Fruit fly (Drosophila melanogaster) whole organism, embryonic: ENCODE results near the gene nxf2.

Source experiments
- ATbp ChIP-seq: fragments of 200-800 bp; sonication (Bioruptor generic); optimal IDR thresholded peaks from 2 replicates; lab custom pipeline; 2017; ENCODE audit warnings: missing biosample characterization, mild to moderate bottlenecking, missing genetic modification characterization, missing genetic modification reagents
- Ada2b ChIP-seq: fragments of 200-800 bp; sonication (Bioruptor generic); IDR thresholded peaks from 2 replicates; pipeline ENCODE4 v1.3.6; 2022; ENCODE audit warnings: missing biosample characterization, missing genetic modification characterization
- Antp ChIP-seq: fragments of 200-800 bp; sonication (Bioruptor generic); optimal IDR thresholded peaks from 3 replicates; lab custom pipeline; 2016; ENCODE audit warnings: missing biosample characterization, missing genetic modification characterization
- CG10321 ChIP-seq: fragments of 200-800 bp; sonication (Bioruptor generic); IDR thresholded peaks from 2 replicates; pipeline ENCODE4 v1.3.6; 2022; ENCODE audit warnings: missing biosample characterization, missing genetic modification characterization
- CG10959 ChIP-seq: fragments of 200-800 bp; sonication (Bioruptor generic); IDR thresholded peaks from 2 replicates; pipeline ENCODE4 v1.3.6; 2022; ENCODE audit warnings: missing biosample characterization, missing genetic modification characterization
- CG12236 ChIP-seq: fragments of 200-800 bp; sonication (Bioruptor generic); optimal IDR thresholded peaks from 2 replicates; lab custom pipeline; 2016; ENCODE audit warnings: missing biosample characterization, missing genetic modification characterization
- CG1233 ChIP-seq: fragments of 200-800 bp; sonication (Bioruptor generic); optimal IDR thresholded peaks from 4 replicates; lab custom pipeline; 2018; ENCODE audit warnings: missing biosample characterization, mild to moderate bottlenecking, missing genetic modification characterization
- CG14965 ChIP-seq: fragments of 200-800 bp; sonication (Bioruptor generic); optimal IDR thresholded peaks from 2 replicates; lab custom pipeline; 2016; ENCODE audit warnings: missing biosample characterization, missing genetic modification characterization, borderline replicate concordance
- CG15696 ChIP-seq: fragments of 200-800 bp; sonication (Bioruptor generic); optimal IDR thresholded peaks from 2 replicates; lab custom pipeline; 2019; ENCODE audit warnings: missing biosample characterization, mild to moderate bottlenecking, missing genetic modification characterization, moderate library complexity
- CG16815 ChIP-seq: fragments of 200-800 bp; sonication (Bioruptor generic); optimal IDR thresholded peaks from 3 replicates; lab custom pipeline; 2017; ENCODE audit warnings: missing biosample characterization, mild to moderate bottlenecking, missing genetic modification characterization
- CG17359 ChIP-seq: fragments of 200-800 bp; sonication (Bioruptor generic); optimal IDR thresholded peaks from 3 replicates; lab custom pipeline; 2018; ENCODE audit warnings: missing biosample characterization, mild to moderate bottlenecking, missing genetic modification characterization, moderate library complexity
- CG17802 ChIP-seq: fragments of 200-800 bp; sonication (Bioruptor generic); optimal IDR thresholded peaks from 2 replicates; lab custom pipeline; 2018; ENCODE audit warnings: missing biosample characterization, mild to moderate bottlenecking, missing genetic modification characterization, moderate library complexity
- CG2116 ChIP-seq: fragments of 200-800 bp; sonication (Bioruptor generic); optimal IDR thresholded peaks from 3 replicates; lab custom pipeline; 2018; ENCODE audit warnings: missing biosample characterization, mild to moderate bottlenecking, missing genetic modification characterization
- CG2875 ChIP-seq: fragments of 200-800 bp; sonication (Bioruptor generic); optimal IDR thresholded peaks from 2 replicates; lab custom pipeline; 2017; ENCODE audit warnings: missing biosample characterization, mild to moderate bottlenecking, missing genetic modification characterization, missing genetic modification reagents
- CG32532 ChIP-seq: fragments of 200-800 bp; sonication (Bioruptor generic); IDR thresholded peaks from 2 replicates; pipeline ENCODE4 v1.3.6; 2022; ENCODE audit warnings: missing biosample characterization, missing genetic modification characterization
- CG3281 ChIP-seq: fragments of 200-800 bp; sonication (Bioruptor generic); optimal IDR thresholded peaks from 3 replicates; lab custom pipeline; 2017; ENCODE audit warnings: missing biosample characterization, mild to moderate bottlenecking, missing genetic modification characterization
- CG7928 ChIP-seq: fragments of 200-800 bp; sonication (Bioruptor generic); optimal IDR thresholded peaks from 2 replicates; lab custom pipeline; 2017; ENCODE audit warnings: missing biosample characterization, mild to moderate bottlenecking, missing genetic modification characterization
- CG8388 ChIP-seq: fragments of 200-800 bp; sonication (Bioruptor generic); optimal IDR thresholded peaks from 2 replicates; lab custom pipeline; 2019; ENCODE audit warnings: missing biosample characterization, mild to moderate bottlenecking, missing genetic modification characterization, moderate library complexity
- CG9215 ChIP-seq: fragments of 200-800 bp; sonication (Bioruptor generic); IDR thresholded peaks from 2 replicates; pipeline ENCODE4 v1.3.6; 2022; ENCODE audit warnings: missing biosample characterization, missing genetic modification characterization
- CTCF ChIP-seq: fragments of 200-800 bp; sonication (Bioruptor generic); optimal IDR thresholded peaks from 2 replicates; lab custom pipeline; 2017; ENCODE audit warnings: missing biosample characterization, mild to moderate bottlenecking, missing genetic modification characterization, moderate library complexity
- Hr78 ChIP-seq, 2 experiments: fragments of 200-800 bp in 1 of 2; fragments of >200 bp in 1 of 2; sonication (Bioruptor generic) in 1 of 2; optimal IDR thresholded peaks; 2 replicates each; lab custom pipeline; 2017 to 2019; ENCODE audit warnings: missing biosample characterization in 2 of 2, missing genetic modification characterization in 2 of 2, mild to moderate bottlenecking in 1 of 2, moderate library complexity in 1 of 2
- MESR4 ChIP-seq: fragments of 200-800 bp; sonication (Bioruptor generic); optimal IDR thresholded peaks from 2 replicates; lab custom pipeline; 2018; ENCODE audit warnings: missing biosample characterization, mild to moderate bottlenecking, missing genetic modification characterization, moderate library complexity
- Med ChIP-seq: fragments of 200-800 bp; sonication (Bioruptor generic); peaks from one replicate; lab custom pipeline; 2016; ENCODE audit warnings: missing biosample characterization, missing genetic modification characterization, mild to moderate bottlenecking, inconsistent platforms, moderate library complexity
- Sry-δ ChIP-seq: fragments of 200-800 bp; sonication (Bioruptor generic); optimal IDR thresholded peaks from 2 replicates; lab custom pipeline; 2016; ENCODE audit warnings: missing biosample characterization, missing genetic modification characterization
- ac ChIP-seq: fragments of 200-800 bp; sonication (Bioruptor generic); optimal IDR thresholded peaks from 3 replicates; lab custom pipeline; 2017; ENCODE audit warnings: missing biosample characterization, mild to moderate bottlenecking, missing genetic modification characterization
- bigmax ChIP-seq: fragments of 200-800 bp; sonication (Bioruptor generic); optimal IDR thresholded peaks from 2 replicates; lab custom pipeline; 2018; ENCODE audit warnings: missing biosample characterization, mild to moderate bottlenecking, missing genetic modification characterization
- caup ChIP-seq: fragments of 200-800 bp; sonication (Bioruptor generic); optimal IDR thresholded peaks from 3 replicates; lab custom pipeline; 2017; ENCODE audit warnings: missing biosample characterization, mild to moderate bottlenecking, missing genetic modification characterization, moderate library complexity; ENCODE audit not compliant: severe bottlenecking
- ci ChIP-seq: fragments of 200-800 bp; sonication (Bioruptor generic); IDR thresholded peaks from 3 replicates; pipeline ENCODE4 v1.3.6; 2022; ENCODE audit warnings: missing biosample characterization, missing genetic modification characterization
- ewg ChIP-seq: fragments of 200-800 bp; sonication (Bioruptor generic); optimal IDR thresholded peaks from 3 replicates; lab custom pipeline; 2017; ENCODE audit warnings: mild to moderate bottlenecking, missing biosample characterization, missing genetic modification reagents, missing genetic modification characterization
- gce ChIP-seq: fragments of 200-800 bp; sonication (Bioruptor generic); IDR thresholded peaks from 3 replicates; pipeline ENCODE4 v1.3.6; 2022; ENCODE audit warnings: missing biosample characterization, missing genetic modification characterization
- gem ChIP-seq: fragments of 200-800 bp; sonication (Bioruptor generic); optimal IDR thresholded peaks from 2 replicates; lab custom pipeline; 2019; ENCODE audit warnings: missing biosample characterization, mild to moderate bottlenecking, missing genetic modification characterization, moderate library complexity
- gsb ChIP-seq: fragments of 200-800 bp; sonication (Bioruptor generic); IDR thresholded peaks from 2 replicates; pipeline ENCODE4 v1.3.6; 2022; ENCODE audit warnings: missing biosample characterization, missing genetic modification characterization
- gsb-n ChIP-seq: fragments of 200-800 bp; sonication (Bioruptor generic); optimal IDR thresholded peaks from 3 replicates; lab custom pipeline; 2018; ENCODE audit warnings: missing biosample characterization, mild to moderate bottlenecking, missing genetic modification characterization
- h ChIP-seq: fragments of >200 bp; optimal IDR thresholded peaks from 2 replicates; lab custom pipeline; 2017
- lilli ChIP-seq: fragments of 200-800 bp; sonication (Bioruptor generic); optimal IDR thresholded peaks from 3 replicates; lab custom pipeline; 2016; ENCODE audit warnings: missing biosample characterization, missing genetic modification characterization
- lmd ChIP-seq: fragments of 200-800 bp; sonication (Bioruptor generic); IDR thresholded peaks from 2 replicates; pipeline ENCODE4 v1.3.6; 2022; ENCODE audit warnings: missing biosample characterization, missing genetic modification characterization
- nerfin-1 ChIP-seq: fragments of 200-800 bp; sonication (Bioruptor generic); optimal IDR thresholded peaks from 3 replicates; lab custom pipeline; 2019; ENCODE audit warnings: missing biosample characterization, mild to moderate bottlenecking, missing genetic modification characterization, moderate library complexity
- org-1 ChIP-seq: fragments of 200-800 bp; sonication (Bioruptor generic); optimal IDR thresholded peaks from 2 replicates; lab custom pipeline; 2017; ENCODE audit warnings: missing biosample characterization, missing genetic modification characterization
- p53 ChIP-seq: fragments of 200-800 bp; sonication (Bioruptor generic); optimal IDR thresholded peaks from 2 replicates; lab custom pipeline; 2016; ENCODE audit warnings: missing biosample characterization, missing genetic modification characterization
- pita ChIP-seq: fragments of 200-800 bp; sonication (Bioruptor generic); optimal IDR thresholded peaks from 2 replicates; lab custom pipeline; 2017; ENCODE audit warnings: missing biosample characterization, mild to moderate bottlenecking, missing genetic modification characterization
- prd ChIP-seq, 3 experiments: fragments of >200 bp in 2 of 3; fragments of 200-800 bp in 1 of 3; sonication (Bioruptor generic) in 1 of 3; optimal IDR thresholded peaks in 2 of 3; IDR thresholded peaks in 1 of 3; 2 replicates in 2 of 3; 3 replicates in 1 of 3; pipeline versions ENCODE4 v1.3.6 to Lab custom; 2017 to 2022; ENCODE audit warnings: missing biosample characterization in 1 of 3, missing genetic modification characterization in 1 of 3
- ranshi ChIP-seq: fragments of 200-800 bp; sonication (Bioruptor generic); IDR thresholded peaks from 2 replicates; pipeline ENCODE4 v1.3.6; 2022; ENCODE audit warnings: missing biosample characterization, missing genetic modification characterization
- rib ChIP-seq: fragments of 200-800 bp; sonication (Bioruptor generic); IDR thresholded peaks from 2 replicates; pipeline ENCODE4 v1.3.6; 2022; ENCODE audit warnings: missing biosample characterization, missing genetic modification characterization
- salm ChIP-seq: fragments of 200-800 bp; sonication (Bioruptor generic); optimal IDR thresholded peaks from 2 replicates; lab custom pipeline; 2018; ENCODE audit warnings: missing biosample characterization, mild to moderate bottlenecking, missing genetic modification characterization
- scrt ChIP-seq: fragments of 200-800 bp; sonication (Bioruptor generic); optimal IDR thresholded peaks from 2 replicates; lab custom pipeline; 2018; ENCODE audit warnings: missing biosample characterization, mild to moderate bottlenecking, missing genetic modification characterization, moderate library complexity
- sima ChIP-seq: fragments of 200-800 bp; sonication (Bioruptor generic); optimal IDR thresholded peaks from 2 replicates; lab custom pipeline; 2016; ENCODE audit warnings: missing biosample characterization, missing genetic modification characterization
- sisA ChIP-seq: fragments of 200-800 bp; sonication (Bioruptor generic); IDR thresholded peaks from 2 replicates; pipeline ENCODE4 v1.3.6; 2022; ENCODE audit warnings: missing biosample characterization, missing genetic modification characterization
- slou ChIP-seq: fragments of 200-800 bp; sonication (Bioruptor generic); optimal IDR thresholded peaks from 3 replicates; lab custom pipeline; 2016; ENCODE audit warnings: missing biosample characterization, missing genetic modification characterization
- sug ChIP-seq: fragments of 200-800 bp; optimal IDR thresholded peaks from 2 replicates; lab custom pipeline; 2019; ENCODE audit warnings: missing biosample characterization, mild to moderate bottlenecking, missing genetic modification characterization, moderate library complexity
- tin ChIP-seq: fragments of 200-800 bp; sonication (Bioruptor generic); optimal IDR thresholded peaks from 3 replicates; lab custom pipeline; 2016; ENCODE audit warnings: missing biosample characterization, missing genetic modification characterization
- tio ChIP-seq: fragments of 200-800 bp; sonication (Bioruptor generic); optimal IDR thresholded peaks from 2 replicates; lab custom pipeline; 2017; ENCODE audit warnings: missing biosample characterization, missing genetic modification characterization, inconsistent platforms

nxf2 gene

dm6 chr3L:16574307-16574946 lies 5.7 kb downstream of the nxf2 start, which contains the start of gene mbf1 (continued):
- no peak for TF ChIP-seq CG17802 (tag; lab: Kevin White, UChicago)
- no peak for TF ChIP-seq slou (GFP tag; lab: Kevin White, UChicago)
- TF ChIP-seq sug (tag; lab: Kevin White, UChicago) = peak; percentile 39
- no peak for TF ChIP-seq Ada2b (GFP tag; lab: Robert Waterston, UW)
- no peak for TF ChIP-seq ewg
- no peak for TF ChIP-seq ranshi (GFP tag; lab: Robert Waterston, UW)
- TF ChIP-seq gsb = no peak
- TF ChIP-seq CG2875 (GFP tag; lab: Kevin White, UChicago) = no peak
- no peak for TF ChIP-seq CG3281 (GFP tag; lab: Kevin White, UChicago)
- TF ChIP-seq CG12236 (GFP tag; lab: Kevin White, UChicago) = no peak
- TF ChIP-seq gce (GFP tag; lab: Robert Waterston, UW) = no peak
- no peak for TF ChIP-seq CG8388 (GFP tag; lab: Kevin White, UChicago)
- TF ChIP-seq MESR4 (GFP tag; lab: Kevin White, UChicago) = peak; percentile 90
- peak; percentile 53 for TF ChIP-seq lilli (GFP tag; lab: Kevin White, UChicago)
- TF ChIP-seq Sry-δ = peak; percentile 79
- TF ChIP-seq ATbp (GFP tag; lab: Kevin White, UChicago) = no peak
- no peak for TF ChIP-seq CG9215 (GFP tag; lab: Robert Waterston, UW)
- TF ChIP-seq CG14965 (GFP tag; lab: Kevin White, UChicago) = no peak
- TF ChIP-seq CG17359 (tag; lab: Kevin White, UChicago) = no peak
- TF ChIP-seq salm (tag; lab: Kevin White, UChicago) = no peak
- peak; percentile 32 for TF ChIP-seq CTCF (GFP tag; lab: Kevin White, UChicago)
- no peak for TF ChIP-seq CG10959 (GFP tag; lab: Robert Waterston, UW)
- no peak for TF ChIP-seq ac (GFP tag; lab: Kevin White, UChicago)
- no peak for TF ChIP-seq p53 (GFP tag; lab: Kevin White, UChicago)
- TF ChIP-seq CG15696 (tag; lab: Kevin White, UChicago) = no peak
- TF ChIP-seq CG32532 (GFP tag; lab: Robert Waterston, UW) = no peak
- peak; percentile 19 for TF ChIP-seq CG7928 (GFP tag; lab: Kevin White, UChicago)
- no peak for TF ChIP-seq Hr78 (GFP tag; optimal IDR thresholded peaks at IDR 0.05; lab: Kevin White, UChicago)
- no peak for TF ChIP-seq CG10321 (GFP tag; lab: Robert Waterston, UW)
- TF ChIP-seq prd (optimal IDR thresholded peaks at IDR 0.05; lab: Kevin White, UChicago) = no peak
- TF ChIP-seq prd (GFP tag; IDR thresholded peaks at IDR 0.05; lab: Robert Waterston, UW) = no peak
- no peak for TF ChIP-seq tio
- peak; percentile 82 for TF ChIP-seq CG2116 (GFP tag; lab: Kevin White, UChicago)
- TF ChIP-seq ci = no peak
- no peak for TF ChIP-seq pita (GFP tag; lab: Kevin White, UChicago)
- no peak for TF ChIP-seq Antp (GFP tag; lab: Kevin White, UChicago)
- TF ChIP-seq CG16815 (GFP tag; lab: Kevin White, UChicago) = no peak
- TF ChIP-seq scrt (GFP tag; lab: Kevin White, UChicago) = no peak
- TF ChIP-seq sima (GFP tag; lab: Kevin White, UChicago) = no peak
- TF ChIP-seq caup (GFP tag; lab: Kevin White, UChicago) = no peak
- no peak for TF ChIP-seq CG1233 (GFP tag; lab: Kevin White, UChicago)
- no peak for TF ChIP-seq sisA
- TF ChIP-seq org-1 (GFP tag; lab: Kevin White, UChicago) = no peak
- TF ChIP-seq gem (tag; lab: Kevin White, UChicago) = peak; percentile 27
- peak; percentile 84 for TF ChIP-seq Med
- TF ChIP-seq tin (GFP tag; lab: Kevin White, UChicago) = peak; percentile 31
- no peak for TF ChIP-seq lmd
- TF ChIP-seq gsb-n (tag; lab: Kevin White, UChicago) = no peak
- TF ChIP-seq nerfin-1 (tag; lab: Kevin White, UChicago) = peak; percentile 92
- TF ChIP-seq bigmax (GFP tag; lab: Kevin White, UChicago) = no peak
- TF ChIP-seq rib = no peak
- TF ChIP-seq h (lab: Kevin White, UChicago) = no peak
